Fruit fly (Drosophila melanogaster) whole organism, embryonic: ENCODE measurements around the gene CG6659.
A peak's percentile ranks its signal among the peaks of the same experiment; 100 is the strongest.

Experiments used
- ATbp ChIP-seq: fragments of 200-800 bp; sonication (Bioruptor generic); optimal IDR thresholded peaks from 2 replicates; lab custom pipeline; 2017; ENCODE audit warnings: missing biosample characterization, mild to moderate bottlenecking, missing genetic modification characterization, missing genetic modification reagents
- BtbVII ChIP-seq: fragments of 200-800 bp; sonication (Bioruptor generic); optimal IDR thresholded peaks from 3 replicates; lab custom pipeline; 2017; ENCODE audit warnings: missing biosample characterization, mild to moderate bottlenecking, missing genetic modification characterization
- CG10565 ChIP-seq: fragments of 200-800 bp; sonication (Bioruptor generic); optimal IDR thresholded peaks from 3 replicates; lab custom pipeline; 2016; ENCODE audit warnings: missing biosample characterization, mild to moderate bottlenecking, missing genetic modification characterization
- CG10979 ChIP-seq: fragments of 200-800 bp; sonication (Bioruptor generic); optimal IDR thresholded peaks from 2 replicates; lab custom pipeline; 2018; ENCODE audit warnings: missing biosample characterization, mild to moderate bottlenecking, missing genetic modification characterization, moderate library complexity
- CG11085 ChIP-seq: fragments of 200-800 bp; sonication (Bioruptor generic); IDR thresholded peaks from 2 replicates; pipeline ENCODE4 v1.3.6; 2022; ENCODE audit warnings: missing biosample characterization, missing genetic modification characterization
- CG12071 ChIP-seq: fragments of 200-800 bp; sonication (Bioruptor generic); optimal IDR thresholded peaks from 3 replicates; lab custom pipeline; 2018; ENCODE audit warnings: missing biosample characterization, mild to moderate bottlenecking, missing genetic modification characterization
- CG12299 ChIP-seq: fragments of 200-800 bp; sonication (Bioruptor generic); optimal IDR thresholded peaks from 2 replicates; lab custom pipeline; 2018; ENCODE audit warnings: missing biosample characterization, mild to moderate bottlenecking, missing genetic modification characterization
- CG13287 ChIP-seq: fragments of 200-800 bp; sonication (Bioruptor generic); IDR thresholded peaks from 2 replicates; pipeline ENCODE4 v1.3.6; 2022; ENCODE audit warnings: missing biosample characterization, missing genetic modification characterization; ENCODE audit not compliant: partially characterized antibody
- CG13624 ChIP-seq: fragments of 200-800 bp; sonication (Bioruptor generic); optimal IDR thresholded peaks from 2 replicates; lab custom pipeline; 2016; ENCODE audit warnings: missing biosample characterization, missing genetic modification characterization
- CG13894 ChIP-seq: fragments of 200-800 bp; sonication (Bioruptor generic); optimal IDR thresholded peaks from 3 replicates; lab custom pipeline; 2018; ENCODE audit warnings: missing biosample characterization, mild to moderate bottlenecking, missing genetic modification characterization, moderate library complexity
- CG14860 ChIP-seq: fragments of 200-800 bp; sonication (Bioruptor generic); IDR thresholded peaks from 3 replicates; pipeline ENCODE4 v1.3.6; 2022; ENCODE audit warnings: missing biosample characterization, missing genetic modification characterization; ENCODE audit not compliant: partially characterized antibody
- CG14965 ChIP-seq: fragments of 200-800 bp; sonication (Bioruptor generic); optimal IDR thresholded peaks from 2 replicates; lab custom pipeline; 2016; ENCODE audit warnings: missing biosample characterization, missing genetic modification characterization, borderline replicate concordance
- CG1602 ChIP-seq: fragments of 200-800 bp; sonication (Bioruptor generic); optimal IDR thresholded peaks from 3 replicates; lab custom pipeline; 2016; ENCODE audit warnings: missing biosample characterization, missing genetic modification characterization
- CG17612 ChIP-seq: fragments of 200-800 bp; sonication (Bioruptor generic); IDR thresholded peaks from 2 replicates; pipeline ENCODE4 v1.3.6; 2022; ENCODE audit warnings: missing biosample characterization, missing genetic modification characterization
- CG18011 ChIP-seq: fragments of 200-800 bp; sonication (Bioruptor generic); optimal IDR thresholded peaks from 2 replicates; lab custom pipeline; 2017; ENCODE audit warnings: missing biosample characterization, missing genetic modification characterization, mild to moderate bottlenecking, moderate library complexity, missing genotype
- CG18619 ChIP-seq: fragments of 200-800 bp; sonication (Bioruptor generic); optimal IDR thresholded peaks from 3 replicates; lab custom pipeline; 2017; ENCODE audit warnings: missing biosample characterization, mild to moderate bottlenecking, missing genetic modification characterization
- CG2120 ChIP-seq: fragments of 200-800 bp; sonication (Bioruptor generic); optimal IDR thresholded peaks from 3 replicates; lab custom pipeline; 2016; ENCODE audit warnings: missing biosample characterization, missing genetic modification characterization
- CG2129 ChIP-seq: fragments of 200-800 bp; sonication (Bioruptor generic); IDR thresholded peaks from 2 replicates; pipeline ENCODE4 v1.3.6; 2022; ENCODE audit warnings: missing biosample characterization, missing genetic modification characterization; ENCODE audit not compliant: partially characterized antibody
- CG31441 ChIP-seq: fragments of 200-800 bp; sonication (Bioruptor generic); IDR thresholded peaks from 2 replicates; pipeline ENCODE4 v1.3.6; 2022; ENCODE audit warnings: missing biosample characterization, missing genetic modification characterization
- CG33557 ChIP-seq: fragments of 200-800 bp; sonication (Bioruptor generic); optimal IDR thresholded peaks from 2 replicates; lab custom pipeline; 2019; ENCODE audit warnings: missing biosample characterization, mild to moderate bottlenecking, missing genetic modification characterization, moderate library complexity
- CG3726 ChIP-seq: fragments of 200-800 bp; sonication (Bioruptor generic); IDR thresholded peaks from 3 replicates; pipeline ENCODE4, ENCODE4 v1.3.6; 2022; ENCODE audit warnings: missing biosample characterization, missing genetic modification characterization
- CG8388 ChIP-seq: fragments of 200-800 bp; sonication (Bioruptor generic); optimal IDR thresholded peaks from 2 replicates; lab custom pipeline; 2019; ENCODE audit warnings: missing biosample characterization, mild to moderate bottlenecking, missing genetic modification characterization, moderate library complexity
- CG9797 ChIP-seq: fragments of 200-800 bp; sonication (Bioruptor generic); optimal IDR thresholded peaks from 3 replicates; lab custom pipeline; 2018; ENCODE audit warnings: missing biosample characterization, mild to moderate bottlenecking, missing genetic modification characterization
- Chrac-16 ChIP-seq: fragments of 200-800 bp; sonication (Bioruptor generic); optimal IDR thresholded peaks from 3 replicates; lab custom pipeline; 2016; ENCODE audit warnings: missing biosample characterization, missing genetic modification characterization
- D19A ChIP-seq: fragments of 200-800 bp; optimal IDR thresholded peaks from 3 replicates; lab custom pipeline; 2019; ENCODE audit warnings: missing biosample characterization, mild to moderate bottlenecking, missing genetic modification characterization, moderate library complexity
- Jarid2 ChIP-seq: fragments of 200-800 bp; sonication (Bioruptor generic); optimal IDR thresholded peaks from 3 replicates; lab custom pipeline; 2017; ENCODE audit warnings: mild to moderate bottlenecking, missing biosample characterization, missing genetic modification reagents, missing genetic modification characterization
- NK7.1 ChIP-seq: fragments of 200-800 bp; sonication (Bioruptor generic); optimal IDR thresholded peaks from 3 replicates; lab custom pipeline; 2016; ENCODE audit warnings: missing biosample characterization, missing genetic modification characterization
- Neu2 ChIP-seq: fragments of 200-800 bp; sonication (Bioruptor generic); optimal IDR thresholded peaks from 3 replicates; lab custom pipeline; 2016; ENCODE audit warnings: missing biosample characterization, missing genetic modification characterization, borderline replicate concordance
- Six4 ChIP-seq: fragments of 200-800 bp; sonication (Bioruptor generic); optimal IDR thresholded peaks from 2 replicates; lab custom pipeline; 2016; ENCODE audit warnings: missing biosample characterization, missing genetic modification characterization
- Sox102F ChIP-seq: fragments of 200-800 bp; sonication (Bioruptor generic); optimal IDR thresholded peaks from 2 replicates; lab custom pipeline; 2018; ENCODE audit warnings: missing biosample characterization, mild to moderate bottlenecking, missing genetic modification characterization, moderate library complexity
- Spps ChIP-seq: fragments of 200-800 bp; sonication (Bioruptor generic); optimal IDR thresholded peaks from 2 replicates; lab custom pipeline; 2018; ENCODE audit warnings: missing biosample characterization, mild to moderate bottlenecking, missing genetic modification characterization
- al ChIP-seq: fragments of 200-800 bp; sonication (Bioruptor generic); IDR thresholded peaks from 2 replicates; pipeline ENCODE4 v1.3.6; 2022; ENCODE audit warnings: missing biosample characterization, missing genetic modification characterization
- ap ChIP-seq: fragments of 200-800 bp; sonication (Bioruptor generic); IDR thresholded peaks from 2 replicates; pipeline ENCODE4 v1.3.6; 2022; ENCODE audit warnings: missing biosample characterization, missing genetic modification characterization
- bab2 ChIP-seq: fragments of 200-800 bp; sonication (Bioruptor generic); optimal IDR thresholded peaks from 2 replicates; lab custom pipeline; 2016; ENCODE audit warnings: missing biosample characterization, missing genetic modification characterization
- chinmo ChIP-seq: fragments of 200-800 bp; sonication (Bioruptor generic); IDR thresholded peaks from 4 replicates; pipeline ENCODE4 v1.3.6; 2022; ENCODE audit warnings: missing biosample characterization, missing genetic modification characterization; ENCODE audit not compliant: partially characterized antibody
- crc ChIP-seq: fragments of 200-800 bp; sonication (Bioruptor generic); optimal IDR thresholded peaks from 2 replicates; lab custom pipeline; 2016; ENCODE audit warnings: missing biosample characterization, missing genetic modification characterization
- crol ChIP-seq: fragments of 200-800 bp; sonication (Bioruptor generic); IDR thresholded peaks from 2 replicates; pipeline ENCODE4 v1.3.6; 2022; ENCODE audit warnings: missing biosample characterization, missing genetic modification characterization
- dan ChIP-seq: fragments of 200-800 bp; sonication (Bioruptor generic); IDR thresholded peaks from 2 replicates; pipeline ENCODE4 v1.3.6; 2022; ENCODE audit warnings: missing biosample characterization, missing genetic modification characterization
- exex ChIP-seq: fragments of 200-800 bp; sonication (Bioruptor generic); optimal IDR thresholded peaks from 4 replicates; lab custom pipeline; 2018; ENCODE audit warnings: missing biosample characterization, mild to moderate bottlenecking, missing genetic modification characterization, moderate library complexity
- fd102C ChIP-seq: fragments of 200-800 bp; sonication (Bioruptor generic); optimal IDR thresholded peaks from 2 replicates; lab custom pipeline; 2018; ENCODE audit warnings: missing biosample characterization, mild to moderate bottlenecking, missing genetic modification characterization, moderate library complexity
- fd3F ChIP-seq: fragments of 200-800 bp; sonication (Bioruptor generic); optimal IDR thresholded peaks from 2 replicates; lab custom pipeline; 2018; ENCODE audit warnings: missing biosample characterization, mild to moderate bottlenecking, missing genetic modification characterization, moderate library complexity
- lilli ChIP-seq: fragments of 200-800 bp; sonication (Bioruptor generic); optimal IDR thresholded peaks from 3 replicates; lab custom pipeline; 2016; ENCODE audit warnings: missing biosample characterization, missing genetic modification characterization
- mld ChIP-seq: fragments of 200-800 bp; sonication (Bioruptor generic); IDR thresholded peaks from 3 replicates; pipeline ENCODE4 v1.3.6; 2022; ENCODE audit warnings: missing biosample characterization, missing genetic modification characterization; ENCODE audit not compliant: partially characterized antibody
- pb ChIP-seq: fragments of 200-800 bp; sonication (Bioruptor generic); optimal IDR thresholded peaks from 3 replicates; lab custom pipeline; 2016; ENCODE audit warnings: missing biosample characterization, missing genetic modification characterization
- schlank ChIP-seq: fragments of 200-800 bp; sonication (Bioruptor generic); optimal IDR thresholded peaks from 2 replicates; lab custom pipeline; 2018; ENCODE audit warnings: missing biosample characterization, mild to moderate bottlenecking, missing genetic modification characterization
- scrt ChIP-seq: fragments of 200-800 bp; sonication (Bioruptor generic); optimal IDR thresholded peaks from 2 replicates; lab custom pipeline; 2018; ENCODE audit warnings: missing biosample characterization, mild to moderate bottlenecking, missing genetic modification characterization, moderate library complexity
- slou ChIP-seq: fragments of 200-800 bp; sonication (Bioruptor generic); optimal IDR thresholded peaks from 3 replicates; lab custom pipeline; 2016; ENCODE audit warnings: missing biosample characterization, missing genetic modification characterization
- ssp ChIP-seq: fragments of 200-800 bp; sonication (Bioruptor generic); IDR thresholded peaks from 2 replicates; pipeline ENCODE4 v1.3.6; 2022; ENCODE audit warnings: missing biosample characterization, missing genetic modification characterization
- toy ChIP-seq: fragments of 200-800 bp; sonication (Bioruptor generic); IDR thresholded peaks from 2 replicates; pipeline ENCODE4 v1.3.6; 2022; ENCODE audit warnings: missing biosample characterization, missing genetic modification characterization
- vvl ChIP-seq: fragments of 200-800 bp; sonication (Bioruptor generic); IDR thresholded peaks from 2 replicates; pipeline ENCODE4 v1.3.6; 2022; ENCODE audit warnings: missing biosample characterization, missing genetic modification characterization

Gene CG6659

DNA sequence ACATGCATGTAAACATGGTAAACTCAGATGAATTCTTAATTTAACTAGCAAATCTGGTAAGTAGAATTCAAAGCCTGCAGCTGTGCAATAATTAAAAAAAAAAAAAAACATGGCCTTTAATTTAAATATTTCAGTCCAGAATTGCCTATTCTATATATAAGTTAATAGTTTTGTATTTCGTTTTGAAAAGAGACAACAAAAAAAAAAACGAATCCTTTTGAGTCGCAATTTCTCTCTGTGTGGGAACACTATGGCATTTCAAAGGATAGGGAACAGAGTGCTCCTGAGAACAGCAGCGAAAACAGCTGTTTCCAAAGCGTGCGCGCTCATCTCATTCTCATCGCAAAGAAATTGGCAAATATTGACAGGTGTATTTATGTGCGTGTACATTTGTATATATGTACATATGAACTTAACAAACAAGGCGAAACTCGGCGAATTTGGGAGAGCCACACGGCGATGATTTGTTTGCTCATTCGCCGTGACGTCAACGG lies 11.3 kb downstream of the CG6659 start (continued):
- TF ChIP-seq mld (GFP tag; lab: Robert Waterston, UW) (no peak), CG12071 (GFP tag; lab: Kevin White, UChicago) (peak; percentile 64), Six4 (GFP tag; lab: Kevin White, UChicago) (peak; percentile 38), al (0 out of 2 replicates have a peak, but pooled peaks have one; percentile 4), CG2120 (GFP tag; lab: Kevin White, UChicago) (peak; percentile 68), CG18011 (peak; percentile 14), CG17612 (GFP tag; lab: Robert Waterston, UW) (no peak), bab2 (GFP tag; lab: Kevin White, UChicago) (peak; percentile 34), fd3F (no peak), ap (GFP tag; lab: Robert Waterston, UW) (no peak), CG10565 (GFP tag; lab: Kevin White, UChicago) (peak; percentile 31), CG18619 (GFP tag; lab: Kevin White, UChicago) (peak; percentile 45), CG14860 (GFP tag; lab: Robert Waterston, UW) (no peak), Jarid2 (GFP tag; lab: Kevin White, UChicago) (no peak), CG13287 (no peak), Neu2 (no peak), Chrac-16 (GFP tag; lab: Kevin White, UChicago) (peak; percentile 51), CG33557 (GFP tag; lab: Kevin White, UChicago) (peak; percentile 35), CG3726 (GFP tag; lab: Robert Waterston, UW) (no peak), vvl (peak; percentile 59; the same call in 1 of the 2 replicates), CG2129 (GFP tag; lab: Robert Waterston, UW) (no peak), exex (tag; lab: Kevin White, UChicago) (no peak), scrt (peak; percentile 32), crol (GFP tag; lab: Robert Waterston, UW) (no peak), Sox102F (GFP tag; lab: Kevin White, UChicago) (peak; percentile 79), fd102C (GFP tag; lab: Kevin White, UChicago) (peak; percentile 53), chinmo (GFP tag; lab: Robert Waterston, UW) (no peak), lilli (GFP tag; lab: Kevin White, UChicago) (peak; percentile 69), schlank (tag; lab: Kevin White, UChicago) (peak; percentile 72), CG10979 (tag; lab: Kevin White, UChicago) (peak; percentile 76), Spps (tag; lab: Kevin White, UChicago) (no peak), crc (GFP tag; lab: Kevin White, UChicago) (no peak), ssp (peak; percentile 16; the same call in 1 of the 2 replicates), CG1602 (GFP tag; lab: Kevin White, UChicago) (peak; percentile 50), toy (no peak), CG13624 (peak; percentile 29), slou (GFP tag; lab: Kevin White, UChicago) (peak; percentile 29), D19A (tag; lab: Kevin White, UChicago) (peak; percentile 57), dan (GFP tag; lab: Robert Waterston, UW) (no peak), NK7.1 (GFP tag; lab: Kevin White, UChicago) (peak; percentile 27), CG31441 (GFP tag; lab: Robert Waterston, UW) (peak; percentile 65), ATbp (GFP tag; lab: Kevin White, UChicago) (peak; percentile 58), pb (GFP tag; lab: Kevin White, UChicago) (no peak), CG8388 (GFP tag; lab: Kevin White, UChicago) (peak; percentile 57), CG14965 (GFP tag; lab: Kevin White, UChicago) (no peak), CG13894 (peak; percentile 60), CG9797 (GFP tag; lab: Kevin White, UChicago) (no peak), BtbVII (GFP tag; lab: Kevin White, UChicago) (peak; percentile 54), CG11085 (GFP tag; lab: Robert Waterston, UW) (peak; percentile 46; the same call in 1 of the 2 replicates), CG12299 (tag; lab: Kevin White, UChicago) (peak; percentile 1)
